Fruit fly (Drosophila melanogaster): Measurements from ENCODE around the gene Eip75B.

- TF ChIP-seq CG8478 (optimal IDR thresholded peaks at IDR 0.05): no peak
- no peak for TF ChIP-seq CTCF (optimal IDR thresholded peaks at IDR 0.05)
Observed at dm6 chr3L:18093875-18094274, 29.4 kb upstream of the Eip75B start.
